Fruit fly (Drosophila melanogaster) whole organism, embryonic: ENCODE data around the gene CG33287.

ENCODE experiments used
- Adf1 ChIP-seq: fragments of 200-800 bp; sonication (Bioruptor generic); IDR thresholded peaks from 2 replicates; pipeline ENCODE4 v1.3.6; 2022; ENCODE audit warnings: missing biosample characterization, missing genetic modification characterization
- Antp ChIP-seq: fragments of 200-800 bp; sonication (Bioruptor generic); optimal IDR thresholded peaks from 3 replicates; lab custom pipeline; 2016; ENCODE audit warnings: missing biosample characterization, missing genetic modification characterization
- Asciz ChIP-seq: fragments of 200-800 bp; sonication (Bioruptor generic); optimal IDR thresholded peaks from 2 replicates; lab custom pipeline; 2017; ENCODE audit warnings: missing biosample characterization, mild to moderate bottlenecking, missing genetic modification characterization, missing genetic modification reagents
- C15 ChIP-seq: fragments of 200-800 bp; sonication (Bioruptor generic); IDR thresholded peaks from 3 replicates; pipeline ENCODE4 v1.3.6; 2022; ENCODE audit warnings: missing biosample characterization, missing genetic modification characterization
- CG10209 ChIP-seq: fragments of 200-800 bp; sonication (Bioruptor generic); optimal IDR thresholded peaks from 3 replicates; lab custom pipeline; 2017; ENCODE audit warnings: missing biosample characterization, mild to moderate bottlenecking, missing genetic modification characterization, missing genetic modification reagents
- CG10654 ChIP-seq: fragments of 200-800 bp; sonication (Bioruptor generic); optimal IDR thresholded peaks from 2 replicates; lab custom pipeline; 2016; ENCODE audit warnings: missing biosample characterization, missing genetic modification characterization
- CG11504 ChIP-seq: fragments of 200-800 bp; sonication (Bioruptor generic); optimal IDR thresholded peaks from 3 replicates; lab custom pipeline; 2019; ENCODE audit warnings: missing biosample characterization, mild to moderate bottlenecking, missing genetic modification characterization, moderate library complexity
- CG13424 ChIP-seq: fragments of 200-800 bp; sonication (Bioruptor generic); optimal IDR thresholded peaks from 2 replicates; lab custom pipeline; 2019; ENCODE audit warnings: missing biosample characterization, mild to moderate bottlenecking, missing genetic modification characterization, moderate library complexity
- CG17361 ChIP-seq: fragments of 200-800 bp; sonication (Bioruptor generic); IDR thresholded peaks from 3 replicates; pipeline ENCODE4 v1.3.6; 2022; ENCODE audit warnings: missing biosample characterization, missing genetic modification characterization
- CG2199 ChIP-seq: fragments of 200-800 bp; sonication (Bioruptor generic); IDR thresholded peaks from 3 replicates; pipeline ENCODE4 v1.3.6; 2022; ENCODE audit warnings: missing biosample characterization, missing genetic modification characterization
- CG4360 ChIP-seq: fragments of 200-800 bp; sonication (Bioruptor generic); IDR thresholded peaks from 2 replicates; pipeline ENCODE4 v1.3.6; 2022; ENCODE audit warnings: missing biosample characterization, missing genetic modification characterization
- CG4617 ChIP-seq: fragments of 200-800 bp; sonication (Bioruptor generic); optimal IDR thresholded peaks from 3 replicates; lab custom pipeline; 2016; ENCODE audit warnings: missing biosample characterization, missing genetic modification characterization, borderline replicate concordance
- CG6765 ChIP-seq: fragments of 200-800 bp; sonication (Bioruptor generic); optimal IDR thresholded peaks from 3 replicates; lab custom pipeline; 2017; ENCODE audit warnings: missing biosample characterization, mild to moderate bottlenecking, missing genetic modification characterization
- CG8924 ChIP-seq: fragments of 200-800 bp; optimal IDR thresholded peaks from 3 replicates; lab custom pipeline; 2019; ENCODE audit warnings: missing biosample characterization, mild to moderate bottlenecking, missing genetic modification characterization, moderate library complexity
- Dll ChIP-seq: fragments of 200-800 bp; sonication (Bioruptor generic); IDR thresholded peaks from 4 replicates; pipeline ENCODE4 v1.3.6; 2022; ENCODE audit warnings: missing biosample characterization, missing genetic modification characterization; ENCODE audit not compliant: partially characterized antibody
- HLH3B ChIP-seq: fragments of 200-800 bp; sonication (Bioruptor generic); IDR thresholded peaks from 2 replicates; pipeline ENCODE4 v1.3.6; 2022; ENCODE audit warnings: missing biosample characterization, missing genetic modification characterization
- HLHmδ ChIP-seq: fragments of 200-800 bp; sonication (Bioruptor generic); optimal IDR thresholded peaks from 2 replicates; lab custom pipeline; 2018; ENCODE audit warnings: missing biosample characterization, mild to moderate bottlenecking, missing genetic modification characterization, moderate library complexity
- Hey ChIP-seq: fragments of 200-800 bp; sonication (Bioruptor generic); optimal IDR thresholded peaks from 3 replicates; lab custom pipeline; 2018; ENCODE audit warnings: missing biosample characterization, mild to moderate bottlenecking, missing genetic modification characterization
- HmgD ChIP-seq: fragments of 200-800 bp; sonication (Bioruptor generic); optimal IDR thresholded peaks from 3 replicates; lab custom pipeline; 2016; ENCODE audit warnings: missing biosample characterization, missing genetic modification characterization
- HmgZ ChIP-seq: fragments of 200-800 bp; sonication (Bioruptor generic); optimal IDR thresholded peaks from 2 replicates; lab custom pipeline; 2018; ENCODE audit warnings: missing biosample characterization, mild to moderate bottlenecking, missing genetic modification characterization
- Jarid2 ChIP-seq: fragments of 200-800 bp; sonication (Bioruptor generic); optimal IDR thresholded peaks from 3 replicates; lab custom pipeline; 2017; ENCODE audit warnings: mild to moderate bottlenecking, missing biosample characterization, missing genetic modification reagents, missing genetic modification characterization
- MTF-1 ChIP-seq: fragments of 200-800 bp; sonication (Bioruptor generic); optimal IDR thresholded peaks from 2 replicates; lab custom pipeline; 2018; ENCODE audit warnings: missing biosample characterization, mild to moderate bottlenecking, missing genetic modification characterization, borderline replicate concordance
- Meics ChIP-seq: fragments of 200-800 bp; sonication (Bioruptor generic); optimal IDR thresholded peaks from 2 replicates; lab custom pipeline; 2017; ENCODE audit warnings: missing biosample characterization, mild to moderate bottlenecking, missing genetic modification characterization
- Nf-YB ChIP-seq: fragments of 200-800 bp; sonication (Bioruptor generic); optimal IDR thresholded peaks from 3 replicates; lab custom pipeline; 2019; ENCODE audit warnings: missing biosample characterization, mild to moderate bottlenecking, missing genetic modification characterization, moderate library complexity
- PHDP ChIP-seq: fragments of 200-800 bp; sonication (Bioruptor generic); optimal IDR thresholded peaks from 3 replicates; lab custom pipeline; 2018; ENCODE audit warnings: missing biosample characterization, mild to moderate bottlenecking, missing genetic modification characterization, moderate library complexity
- Side ChIP-seq: fragments of 200-800 bp; sonication (Bioruptor generic); optimal IDR thresholded peaks from 2 replicates; lab custom pipeline; 2016; ENCODE audit warnings: missing biosample characterization, missing genetic modification characterization
- TFAM ChIP-seq: fragments of 200-800 bp; sonication (Bioruptor generic); optimal IDR thresholded peaks from 2 replicates; lab custom pipeline; 2017; ENCODE audit warnings: missing biosample characterization, missing genetic modification characterization, inconsistent platforms
- Trl ChIP-seq, 3 experiments: fragments of >200 bp in 2 of 3; fragments of 200-800 bp in 1 of 3; sonication (Bioruptor generic) in 1 of 3; optimal IDR thresholded peaks; 2 replicates in 1 of 3; 3 replicates in 2 of 3; lab custom pipeline; 2016 to 2017; ENCODE audit warnings: missing biosample characterization in 1 of 3, missing genetic modification characterization in 1 of 3
- ac ChIP-seq: fragments of 200-800 bp; sonication (Bioruptor generic); optimal IDR thresholded peaks from 3 replicates; lab custom pipeline; 2017; ENCODE audit warnings: missing biosample characterization, mild to moderate bottlenecking, missing genetic modification characterization
- aop ChIP-seq: fragments of 200-800 bp; sonication (Bioruptor generic); IDR thresholded peaks from 2 replicates; pipeline ENCODE4 v1.3.6; 2022; ENCODE audit warnings: missing biosample characterization, missing genetic modification characterization
- bsh ChIP-seq, 2 experiments: fragments of 200-800 bp; sonication (Bioruptor generic); optimal IDR thresholded peaks; 2 replicates each; lab custom pipeline; 2017 to 2018; ENCODE audit warnings: mild to moderate bottlenecking in 2 of 2, missing biosample characterization in 2 of 2, missing genetic modification characterization in 2 of 2, moderate library complexity in 1 of 2
- caup ChIP-seq: fragments of 200-800 bp; sonication (Bioruptor generic); optimal IDR thresholded peaks from 3 replicates; lab custom pipeline; 2017; ENCODE audit warnings: missing biosample characterization, mild to moderate bottlenecking, missing genetic modification characterization, moderate library complexity; ENCODE audit not compliant: severe bottlenecking
- chif ChIP-seq, 2 experiments: fragments of 200-800 bp; sonication (Bioruptor generic); optimal IDR thresholded peaks; 3 replicates each; lab custom pipeline; 2016; ENCODE audit warnings: missing biosample characterization in 2 of 2, missing genetic modification characterization in 2 of 2
- chm ChIP-seq: fragments of 200-800 bp; sonication (Bioruptor generic); IDR thresholded peaks from 2 replicates; pipeline ENCODE4 v1.3.6; 2022; ENCODE audit warnings: missing biosample characterization, missing genetic modification characterization
- dmrt11E ChIP-seq: fragments of 200-800 bp; sonication (Bioruptor generic); optimal IDR thresholded peaks from 3 replicates; lab custom pipeline; 2018; ENCODE audit warnings: missing biosample characterization, mild to moderate bottlenecking, missing genetic modification characterization, moderate library complexity
- ewg ChIP-seq: fragments of 200-800 bp; sonication (Bioruptor generic); optimal IDR thresholded peaks from 3 replicates; lab custom pipeline; 2017; ENCODE audit warnings: mild to moderate bottlenecking, missing biosample characterization, missing genetic modification reagents, missing genetic modification characterization
- gcm2 ChIP-seq: fragments of 200-800 bp; sonication (Bioruptor generic); optimal IDR thresholded peaks from 2 replicates; lab custom pipeline; 2016; ENCODE audit warnings: missing biosample characterization, missing genetic modification characterization
- grn ChIP-seq: fragments of 200-800 bp; sonication (Bioruptor generic); optimal IDR thresholded peaks from 3 replicates; lab custom pipeline; 2017; ENCODE audit warnings: missing biosample characterization, missing genetic modification characterization
- insv ChIP-seq, 2 experiments: fragments of 200-800 bp; sonication (Bioruptor generic); optimal IDR thresholded peaks; 3 replicates each; lab custom pipeline; 2016 to 2018; ENCODE audit warnings: missing biosample characterization in 2 of 2, missing genetic modification characterization in 2 of 2
- jing ChIP-seq: fragments of 200-800 bp; sonication (Bioruptor generic); optimal IDR thresholded peaks from 2 replicates; lab custom pipeline; 2018; ENCODE audit warnings: missing biosample characterization, mild to moderate bottlenecking, missing genetic modification characterization
- maf-S ChIP-seq: fragments of 200-800 bp; sonication (Bioruptor generic); optimal IDR thresholded peaks from 2 replicates; lab custom pipeline; 2016; ENCODE audit warnings: missing biosample characterization, missing genetic modification characterization
- nmo ChIP-seq: fragments of 200-800 bp; sonication (Bioruptor generic); optimal IDR thresholded peaks from 2 replicates; lab custom pipeline; 2018; ENCODE audit warnings: missing biosample characterization, mild to moderate bottlenecking, missing genetic modification characterization, moderate library complexity
- pan ChIP-seq, 4 experiments: fragments of >200 bp in 3 of 4; fragments of 200-800 bp in 1 of 4; sonication (Bioruptor generic) in 1 of 4; optimal IDR thresholded peaks in 3 of 4; IDR thresholded peaks in 1 of 4; 2 replicates each; pipeline versions ENCODE4 v1.3.6 to Lab custom; 2017 to 2022; ENCODE audit warnings: missing biosample characterization in 2 of 4, missing genetic modification characterization in 2 of 4, mixed read lengths in 1 of 4
- rib ChIP-seq: fragments of 200-800 bp; sonication (Bioruptor generic); IDR thresholded peaks from 2 replicates; pipeline ENCODE4 v1.3.6; 2022; ENCODE audit warnings: missing biosample characterization, missing genetic modification characterization
- sens ChIP-seq: fragments of 200-800 bp; sonication (Bioruptor generic); peaks from one replicate; lab custom pipeline; 2016; ENCODE audit warnings: missing biosample characterization, missing genetic modification characterization
- so ChIP-seq: fragments of 200-800 bp; sonication (Bioruptor generic); IDR thresholded peaks from 3 replicates; pipeline ENCODE4 v1.3.6; 2022; ENCODE audit warnings: missing biosample characterization, missing genetic modification characterization
- tna ChIP-seq: fragments of 200-800 bp; sonication (Bioruptor generic); IDR thresholded peaks from 2 replicates; pipeline ENCODE4 v1.3.6; 2022; ENCODE audit warnings: missing biosample characterization, missing genetic modification characterization; ENCODE audit not compliant: partially characterized antibody
- trem ChIP-seq: fragments of 200-800 bp; optimal IDR thresholded peaks from 3 replicates; lab custom pipeline; 2019; ENCODE audit warnings: missing biosample characterization, mild to moderate bottlenecking, missing genetic modification characterization, moderate library complexity

The CG33287 gene

DNA sequence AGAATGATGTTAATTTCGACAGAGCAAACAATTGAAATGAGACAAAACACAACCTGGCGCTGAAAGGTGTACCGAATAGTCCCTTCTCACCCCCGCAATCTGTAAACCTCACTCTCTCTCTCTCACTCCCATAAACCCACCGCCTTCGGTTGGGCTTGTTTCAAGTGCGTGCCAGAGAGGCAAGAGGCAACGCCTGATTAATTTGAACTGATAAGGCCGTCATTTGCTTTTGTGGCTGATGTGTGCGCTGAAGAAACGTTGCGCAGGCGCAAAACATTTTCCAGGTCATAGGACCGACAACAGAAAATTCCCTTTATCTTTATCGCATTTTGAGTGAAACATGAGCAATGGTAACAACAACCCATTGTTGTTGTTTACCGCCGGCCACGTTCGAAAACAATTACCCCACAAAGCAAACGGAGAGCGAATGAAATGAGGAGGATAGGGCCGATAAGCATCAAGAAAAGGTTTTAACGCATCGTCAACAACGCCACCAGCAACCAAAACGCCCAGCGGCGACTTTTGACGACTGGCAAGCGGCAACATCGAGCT, 48.1 kb downstream of the CG33287 start (continued):
- no peak for TF ChIP-seq CG10654 (GFP tag; lab: Kevin White, UChicago)
- TF ChIP-seq MTF-1 (GFP tag; lab: Kevin White, UChicago) = peak; percentile 11
- TF ChIP-seq CG4360 (GFP tag; lab: Robert Waterston, UW) = peak; percentile 88
- TF ChIP-seq Nf-YB (GFP tag; lab: Kevin White, UChicago) = peak; percentile 45
- no peak for TF ChIP-seq Jarid2 (GFP tag; lab: Kevin White, UChicago)
- TF ChIP-seq HLH3B (GFP tag; lab: Robert Waterston, UW) = peak; percentile 21; the same call in 1 of the 2 replicates
- no peak for TF ChIP-seq trem (tag; lab: Kevin White, UChicago)
- TF ChIP-seq Side (GFP tag; lab: Kevin White, UChicago) = peak; percentile 3
- no peak for TF ChIP-seq CG6765 (GFP tag; lab: Kevin White, UChicago)
- TF ChIP-seq ac (GFP tag; lab: Kevin White, UChicago) = peak; percentile 44
- TF ChIP-seq insv (GFP tag; optimal IDR thresholded peaks at IDR 0.05; lab: Kevin White, UChicago) = peak in 1 of 2 experiments; percentile 7
- TF ChIP-seq HmgD (GFP tag; lab: Kevin White, UChicago) = no peak
- peak; percentile 22 for TF ChIP-seq CG8924 (tag; lab: Kevin White, UChicago)
- peak; percentile 7 for TF ChIP-seq CG11504
- TF ChIP-seq grn (GFP tag; lab: Kevin White, UChicago) = peak; percentile 98
- TF ChIP-seq caup (GFP tag; lab: Kevin White, UChicago) = peak; percentile 12
- TF ChIP-seq aop (GFP tag; lab: Robert Waterston, UW) = no peak
- no peak for TF ChIP-seq jing (GFP tag; lab: Kevin White, UChicago)
- TF ChIP-seq C15 (GFP tag; lab: Robert Waterston, UW) = no peak
- peak; percentile 35 for TF ChIP-seq Asciz (GFP tag; lab: Kevin White, UChicago)
- no peak for TF ChIP-seq CG17361 (GFP tag; lab: Robert Waterston, UW)
- TF ChIP-seq bsh (GFP tag; optimal IDR thresholded peaks at IDR 0.05; lab: Kevin White, UChicago) = peak in 1 of 2 experiments; percentile 9
- TF ChIP-seq Dll = no peak
- TF ChIP-seq gcm2 (GFP tag; lab: Kevin White, UChicago) = no peak
- TF ChIP-seq CG4617 = no peak
- TF ChIP-seq chm (GFP tag; lab: Robert Waterston, UW) = peak; percentile 69; the same call in 1 of the 2 replicates
- TF ChIP-seq Hey (tag; lab: Kevin White, UChicago) = no peak
- TF ChIP-seq Trl (optimal IDR thresholded peaks at IDR 0.05; lab: Kevin White, UChicago) = peak in 1 of 2 experiments; percentile 22
- TF ChIP-seq Trl (GFP tag; optimal IDR thresholded peaks at IDR 0.05; lab: Kevin White, UChicago) = no peak
- no peak for TF ChIP-seq tna
- TF ChIP-seq rib = 0 out of 2 replicates have a peak, but pooled peaks have one; percentile 42
- no peak for TF ChIP-seq Adf1
- peak; percentile 28 for TF ChIP-seq dmrt11E (tag; lab: Kevin White, UChicago)
- TF ChIP-seq nmo (GFP tag; lab: Kevin White, UChicago) = no peak
- TF ChIP-seq PHDP = peak; percentile 2
- TF ChIP-seq maf-S (GFP tag; lab: Kevin White, UChicago) = no peak
- TF ChIP-seq sens (GFP tag; lab: Kevin White, UChicago) = peak; percentile 73
- peak; percentile 13 for TF ChIP-seq CG13424 (tag; lab: Kevin White, UChicago)
- TF ChIP-seq ewg (GFP tag; lab: Kevin White, UChicago) = peak; percentile 9
- no peak for TF ChIP-seq CG10209 (GFP tag; lab: Kevin White, UChicago)
- no peak for TF ChIP-seq Meics
- TF ChIP-seq so (GFP tag; lab: Robert Waterston, UW) = peak; percentile 37; the same call in 1 of the 3 replicates
- no peak for TF ChIP-seq TFAM (GFP tag; lab: Kevin White, UChicago)
- TF ChIP-seq pan (optimal IDR thresholded peaks at IDR 0.05; lab: Kevin White, UChicago) = no peak
- TF ChIP-seq pan (GFP tag; optimal IDR thresholded peaks at IDR 0.05 in 1 of 2, IDR thresholded peaks at IDR 0.05 in 1 of 2) = no peak
- no peak for TF ChIP-seq chif (GFP tag; optimal IDR thresholded peaks at IDR 0.05; lab: Kevin White, UChicago)
- TF ChIP-seq CG2199 (GFP tag; lab: Robert Waterston, UW) = 0 out of 3 replicates have a peak, but pooled peaks have one; percentile 79
- peak; percentile 30 for TF ChIP-seq HmgZ (tag; lab: Kevin White, UChicago)
- TF ChIP-seq Antp = no peak
- peak; percentile 30 for TF ChIP-seq HLHmδ
